Worm (Caenorhabditis elegans) whole organism, early embryonic: ENCODE data around the gene lpd-7.
"Not testable (repeated sequence)": the region's sequence is repeated elsewhere in the genome, so short reads cannot be mapped to it uniquely, and the experiment has no call there.

Experiments
- B0310.2 ChIP-seq: sonication (generic microtip); optimal IDR thresholded peaks from 2 replicates; lab custom pipeline; 2016; ENCODE audit warnings: mild to moderate bottlenecking, missing genetic modification characterization, missing compliant biosample characterization
- F13C5.2 ChIP-seq: sonication (generic microtip); optimal IDR thresholded peaks from 2 replicates; lab custom pipeline; 2017; ENCODE audit warnings: mild to moderate bottlenecking, missing genetic modification characterization, inconsistent platforms, missing compliant biosample characterization
- aly-1 ChIP-seq: sonication (generic microtip); optimal IDR thresholded peaks from 2 replicates; lab custom pipeline; 2016; ENCODE audit warnings: missing genetic modification characterization, missing compliant biosample characterization
- ama-1 ChIP-seq: fragments of 150-350 bp; optimal IDR thresholded peaks from 2 replicates; lab custom pipeline; 2014
- ceh-13 ChIP-seq: fragments of 200-800 bp; sonication (Bioruptor generic); optimal IDR thresholded peaks from 2 replicates; lab custom pipeline; 2018; ENCODE audit warnings: mild to moderate bottlenecking, missing genetic modification characterization, missing compliant biosample characterization
- ceh-36 ChIP-seq: sonication (generic microtip); optimal IDR thresholded peaks from 2 replicates; lab custom pipeline; 2016; ENCODE audit warnings: missing genetic modification characterization, inconsistent platforms, missing compliant biosample characterization
- ets-7 ChIP-seq: sonication (generic microtip); optimal IDR thresholded peaks from 2 replicates; lab custom pipeline; 2016; ENCODE audit warnings: missing genotype, missing genetic modification characterization, missing compliant biosample characterization
- flt-1 ChIP-seq: fragments of 200-800 bp; sonication (Bioruptor generic); IDR thresholded peaks from 2 replicates; pipeline ENCODE4 v1.3.6; 2022; ENCODE audit warnings: missing genetic modification characterization, missing compliant biosample characterization
- hmbx-1 ChIP-seq: sonication (generic microtip); optimal IDR thresholded peaks from 2 replicates; lab custom pipeline; 2016; ENCODE audit warnings: mild to moderate bottlenecking, missing genetic modification characterization, missing compliant biosample characterization
- hmg-4 ChIP-seq: fragments of 200-800 bp; sonication (Bioruptor generic); optimal IDR thresholded peaks from 2 replicates; lab custom pipeline; 2018; ENCODE audit warnings: mild to moderate bottlenecking, missing genetic modification characterization, missing compliant biosample characterization
- hnd-1 ChIP-seq: sonication (generic microtip); optimal IDR thresholded peaks from 2 replicates; lab custom pipeline; 2016; ENCODE audit warnings: missing genetic modification characterization, missing compliant biosample characterization
- pes-1 ChIP-seq: fragments of 200-800 bp; sonication (Bioruptor generic); IDR thresholded peaks from 2 replicates; pipeline ENCODE4 v1.3.6; 2022; ENCODE audit warnings: missing genetic modification reagents, missing genetic modification characterization, missing compliant biosample characterization
- scrt-1 ChIP-seq: fragments of 200-800 bp; sonication (Bioruptor generic); IDR thresholded peaks from 2 replicates; pipeline ENCODE4 v1.3.6; 2022; ENCODE audit warnings: missing genetic modification characterization, missing compliant biosample characterization
- sea-1 ChIP-seq: fragments of 200-800 bp; sonication (Bioruptor generic); conservative IDR thresholded peaks from 2 replicates; pipeline ENCODE4 v1.3.6; 2022; ENCODE audit warnings: missing genetic modification characterization, missing compliant biosample characterization
- tbx-11 ChIP-seq: fragments of 200-800 bp; sonication (Bioruptor generic); IDR thresholded peaks from 2 replicates; pipeline ENCODE4 v1.3.6; 2022; ENCODE audit warnings: missing genetic modification characterization, missing compliant biosample characterization
- tbx-37 ChIP-seq: fragments of 200-800 bp; sonication (Bioruptor generic); conservative IDR thresholded peaks from 2 replicates; pipeline ENCODE4 v1.3.6; 2022; ENCODE audit warnings: missing genetic modification reagents, missing genetic modification characterization, missing compliant biosample characterization
- tra-4 ChIP-seq: sonication (generic microtip); optimal IDR thresholded peaks from 2 replicates; lab custom pipeline; 2017; ENCODE audit warnings: missing genetic modification characterization, missing compliant biosample characterization

lpd-7 gene

ce11 chrIII:7584131-7584646 is 11.0 kb downstream of the lpd-7 start, which contains the start of gene cup-5:
TSS of gene cup-5 (plus strand) at chrIII:7584181.
- TF ChIP-seq tra-4 (tag; lab: Kevin White, UChicago) (no peak), ama-1 (lab: Kevin White, UChicago) (no peak), hmbx-1 (tag; lab: Kevin White, UChicago) (no peak), aly-1 (tag; lab: Kevin White, UChicago) (no peak), flt-1 (GFP tag; lab: Robert Waterston, UW) (no peak), tbx-11 (GFP tag; lab: Robert Waterston, UW) (no peak), hnd-1 (tag; lab: Kevin White, UChicago) (no peak), scrt-1 (GFP tag; lab: Robert Waterston, UW) (no peak), B0310.2 (tag; lab: Kevin White, UChicago) (no peak), sea-1 (GFP tag; lab: Robert Waterston, UW) (no peak), pes-1 (GFP tag; lab: Robert Waterston, UW) (no peak)

ce11 chrIII:7588214-7588613 is 15.1 kb downstream of the lpd-7 start, which contains the start of gene R13A5.15:
TSS of gene R13A5.15 (minus strand) at chrIII:7588314.
- TF ChIP-seq pes-1 (GFP tag; lab: Robert Waterston, UW) = no peak
- no peak for TF ChIP-seq tra-4 (tag; lab: Kevin White, UChicago)
- TF ChIP-seq flt-1 (GFP tag; lab: Robert Waterston, UW) = no peak
- TF ChIP-seq sea-1 (GFP tag; lab: Robert Waterston, UW) = no peak
- TF ChIP-seq hmbx-1 (tag; lab: Kevin White, UChicago) = no peak
- TF ChIP-seq B0310.2 (tag; lab: Kevin White, UChicago) = no peak
- no peak for TF ChIP-seq hnd-1 (tag; lab: Kevin White, UChicago)
- TF ChIP-seq scrt-1 (GFP tag; lab: Robert Waterston, UW) = no peak
- no peak for TF ChIP-seq tbx-37
- no peak for TF ChIP-seq ets-7
- no peak for TF ChIP-seq F13C5.2
- TF ChIP-seq ama-1 (lab: Kevin White, UChicago) = no peak

ce11 chrIII:7593285-7593928 is 20.3 kb downstream of the lpd-7 start, which contains the start of gene R13A5.11:
TSS of gene R13A5.11 (minus strand) at chrIII:7593335.
- TF ChIP-seq flt-1 (GFP tag; lab: Robert Waterston, UW) (no peak), ama-1 (lab: Kevin White, UChicago) (no peak), hmbx-1 (tag; lab: Kevin White, UChicago) (no peak), scrt-1 (GFP tag; lab: Robert Waterston, UW) (no peak), hmg-4 (GFP tag; lab: Kevin White, UChicago) (no peak), aly-1 (tag; lab: Kevin White, UChicago) (no peak), pes-1 (GFP tag; lab: Robert Waterston, UW) (no peak), tra-4 (tag; lab: Kevin White, UChicago) (no peak), ceh-13 (GFP tag; lab: Kevin White, UChicago) (no peak), sea-1 (GFP tag; lab: Robert Waterston, UW) (no peak), hnd-1 (tag; lab: Kevin White, UChicago) (no peak), B0310.2 (tag; lab: Kevin White, UChicago) (no peak), ceh-36 (tag; lab: Kevin White, UChicago) (no peak), ets-7 (no peak), tbx-11 (GFP tag; lab: Robert Waterston, UW) (no peak), tbx-37 (no peak), F13C5.2 (no peak)

- not testable (repeated sequence) for TF ChIP-seq hmg-4 (GFP tag; lab: Kevin White, UChicago); F13C5.2; scrt-1 (GFP tag; lab: Robert Waterston, UW)
Observed at ce11 chrIII:7594482-7594881, 21.3 kb downstream of the lpd-7 start, which contains the start of gene Y80D4G.2. TSS of gene Y80D4G.2 (minus strand) at chrIII:7594582.

- TF ChIP-seq sea-1 (GFP tag; lab: Robert Waterston, UW) = no peak
- TF ChIP-seq scrt-1 (GFP tag; lab: Robert Waterston, UW) = no peak
- no peak for TF ChIP-seq hmbx-1 (tag; lab: Kevin White, UChicago)
- TF ChIP-seq F13C5.2 = no peak
- no peak for TF ChIP-seq ceh-13 (GFP tag; lab: Kevin White, UChicago)
- no peak for TF ChIP-seq pes-1 (GFP tag; lab: Robert Waterston, UW)
Observed at ce11 chrIII:7608223-7608622, 35.1 kb downstream of the lpd-7 start, which contains the start of gene T04A6.3. TSS of gene T04A6.3 (minus strand) at chrIII:7608323.

ce11 chrIII:7609168-7609567 is 36.0 kb downstream of the lpd-7 start, which contains the start of gene nsph-4.3:
TSS of gene nsph-4.3 (minus strand) at chrIII:7609268.
- TF ChIP-seq pes-1 (GFP tag; lab: Robert Waterston, UW) (no peak), hmbx-1 (tag; lab: Kevin White, UChicago) (no peak), aly-1 (tag; lab: Kevin White, UChicago) (no peak), tbx-11 (GFP tag; lab: Robert Waterston, UW) (no peak), ets-7 (no peak)

- TF ChIP-seq tbx-11 (GFP tag; lab: Robert Waterston, UW) (no peak), ceh-13 (GFP tag; lab: Kevin White, UChicago) (no peak), tbx-37 (no peak), scrt-1 (GFP tag; lab: Robert Waterston, UW) (no peak), pes-1 (GFP tag; lab: Robert Waterston, UW) (no peak)
Observed at ce11 chrIII:7614530-7614929, 41.4 kb downstream of the lpd-7 start, which contains the start of gene T04A6.2. TSS of gene T04A6.2 (plus strand) at chrIII:7614830.
